Fruit fly (Drosophila melanogaster) whole organism, prepupa: ENCODE results near the gene Cpr97Ea.

Experiments
- Blimp-1 ChIP-seq: fragments of 200-800 bp; sonication (Bioruptor generic); optimal IDR thresholded peaks from 3 replicates; lab custom pipeline; 2017; ENCODE audit warnings: missing biosample characterization, missing genetic modification characterization, mild to moderate bottlenecking, moderate library complexity, missing genetic modification reagents
- CG10631 ChIP-seq: fragments of 200-800 bp; sonication (Bioruptor generic); optimal IDR thresholded peaks from 2 replicates; lab custom pipeline; 2016; ENCODE audit warnings: missing biosample characterization, missing genetic modification characterization
- CG11294 ChIP-seq: fragments of 200-800 bp; sonication (Bioruptor generic); IDR thresholded peaks from 2 replicates; pipeline ENCODE4 v1.3.6; 2022; ENCODE audit warnings: missing biosample characterization, missing genetic modification characterization
- CG11762 ChIP-seq: fragments of 200-800 bp; sonication (Bioruptor generic); optimal IDR thresholded peaks from 3 replicates; lab custom pipeline; 2016; ENCODE audit warnings: missing biosample characterization, missing genetic modification characterization; ENCODE audit not compliant: insufficient read depth
- CG11902 ChIP-seq: fragments of 200-800 bp; sonication (Bioruptor generic); optimal IDR thresholded peaks from 3 replicates; lab custom pipeline; 2016; ENCODE audit warnings: missing biosample characterization, missing genetic modification characterization
- CG15336 ChIP-seq: fragments of 200-800 bp; sonication (Bioruptor generic); IDR thresholded peaks from 2 replicates; pipeline ENCODE4 v1.3.6; 2022; ENCODE audit warnings: missing biosample characterization, missing genetic modification characterization
- CG16779 ChIP-seq: fragments of 200-800 bp; sonication (Bioruptor generic); optimal IDR thresholded peaks from 3 replicates; lab custom pipeline; 2017; ENCODE audit warnings: missing biosample characterization, mild to moderate bottlenecking, missing genetic modification characterization
- CG3032 ChIP-seq: fragments of 200-800 bp; optimal IDR thresholded peaks from 2 replicates; lab custom pipeline; 2019; ENCODE audit warnings: missing biosample characterization, mild to moderate bottlenecking, missing genetic modification characterization, moderate library complexity
- CG34406 ChIP-seq: fragments of 200-800 bp; sonication (Bioruptor generic); optimal IDR thresholded peaks from 3 replicates; lab custom pipeline; 2016; ENCODE audit warnings: missing biosample characterization, missing genetic modification characterization
- CG3919 ChIP-seq: fragments of 200-800 bp; sonication (Bioruptor generic); optimal IDR thresholded peaks from 3 replicates; lab custom pipeline; 2016; ENCODE audit warnings: missing biosample characterization, missing genetic modification characterization
- CG4318 ChIP-seq: fragments of 200-800 bp; sonication (Bioruptor generic); optimal IDR thresholded peaks from 3 replicates; lab custom pipeline; 2017; ENCODE audit warnings: missing biosample characterization, mild to moderate bottlenecking, missing genetic modification characterization
- CG6163 ChIP-seq: fragments of 200-800 bp; sonication (Bioruptor generic); IDR thresholded peaks from 3 replicates; pipeline ENCODE4 v1.3.6; 2022; ENCODE audit warnings: missing biosample characterization, missing genetic modification characterization
- CG6276 ChIP-seq: fragments of 200-800 bp; sonication (Bioruptor generic); optimal IDR thresholded peaks from 2 replicates; lab custom pipeline; 2017; ENCODE audit warnings: missing biosample characterization, mild to moderate bottlenecking, missing genetic modification characterization
- CG6808 ChIP-seq: fragments of 200-800 bp; sonication (Bioruptor generic); optimal IDR thresholded peaks from 3 replicates; lab custom pipeline; 2017; ENCODE audit warnings: missing biosample characterization, missing genetic modification characterization, mild to moderate bottlenecking, moderate library complexity, missing genetic modification reagents
- CG6854 ChIP-seq: fragments of 200-800 bp; sonication (Bioruptor generic); optimal IDR thresholded peaks from 2 replicates; lab custom pipeline; 2017; ENCODE audit warnings: missing biosample characterization, mild to moderate bottlenecking, missing genetic modification characterization
- CG7368 ChIP-seq: fragments of 200-800 bp; sonication (Bioruptor generic); optimal IDR thresholded peaks from 3 replicates; lab custom pipeline; 2016; ENCODE audit warnings: missing biosample characterization, missing genetic modification characterization
- CG8119 ChIP-seq: fragments of 200-800 bp; sonication (Bioruptor generic); IDR thresholded peaks from 3 replicates; pipeline ENCODE4 v1.3.6; 2022; ENCODE audit warnings: missing biosample characterization, missing genetic modification characterization
- CG8319 ChIP-seq: fragments of 200-800 bp; sonication (Bioruptor generic); optimal IDR thresholded peaks from 3 replicates; lab custom pipeline; 2016; ENCODE audit warnings: missing biosample characterization, missing genetic modification characterization
- CG8632 ChIP-seq: fragments of 200-800 bp; sonication (Bioruptor generic); optimal IDR thresholded peaks from 3 replicates; lab custom pipeline; 2016; ENCODE audit warnings: missing biosample characterization, missing genetic modification characterization
- Eip75B ChIP-seq: fragments of 200-800 bp; sonication (Bioruptor generic); optimal IDR thresholded peaks from 3 replicates; lab custom pipeline; 2016; ENCODE audit warnings: missing biosample characterization, missing genetic modification characterization
- Eip78C ChIP-seq: fragments of 200-800 bp; sonication (Bioruptor generic); peaks from one replicate; lab custom pipeline; 2016; ENCODE audit warnings: missing biosample characterization, missing genetic modification characterization
- Eip93F ChIP-seq: fragments of 200-800 bp; sonication (Bioruptor generic); optimal IDR thresholded peaks from 2 replicates; lab custom pipeline; 2016; ENCODE audit warnings: missing biosample characterization, mild to moderate bottlenecking, missing genetic modification characterization
- Ets21C ChIP-seq: fragments of 200-800 bp; sonication (Bioruptor generic); optimal IDR thresholded peaks from 3 replicates; lab custom pipeline; 2016; ENCODE audit warnings: missing biosample characterization, missing genetic modification characterization
- Ets96B ChIP-seq: fragments of 200-800 bp; optimal IDR thresholded peaks from 2 replicates; lab custom pipeline; 2019; ENCODE audit warnings: missing biosample characterization, mild to moderate bottlenecking, missing genetic modification characterization, moderate library complexity
- Gug ChIP-seq: fragments of 200-800 bp; sonication (Bioruptor generic); IDR thresholded peaks from 2 replicates; pipeline ENCODE4 v1.3.6; 2022; ENCODE audit warnings: missing biosample characterization, missing genetic modification characterization
- Hr38 ChIP-seq: sonication (Bioruptor generic); optimal IDR thresholded peaks from 2 replicates; lab custom pipeline; 2016; ENCODE audit warnings: missing biosample characterization, missing genetic modification characterization
- Hr39 ChIP-seq: fragments of 200-800 bp; sonication (Bioruptor generic); optimal IDR thresholded peaks from 2 replicates; lab custom pipeline; 2016; ENCODE audit warnings: missing biosample characterization, missing genetic modification characterization
- Lpt ChIP-seq: fragments of 200-800 bp; sonication (Bioruptor generic); optimal IDR thresholded peaks from 3 replicates; lab custom pipeline; 2016; ENCODE audit warnings: missing biosample characterization, missing genetic modification characterization
- OdsH ChIP-seq: fragments of 200-800 bp; sonication (Bioruptor generic); optimal IDR thresholded peaks from 3 replicates; lab custom pipeline; 2016; ENCODE audit warnings: missing biosample characterization, missing genetic modification characterization
- Smox ChIP-seq: fragments of 200-800 bp; sonication (Bioruptor generic); optimal IDR thresholded peaks from 3 replicates; lab custom pipeline; 2016; ENCODE audit warnings: missing biosample characterization, missing genetic modification characterization
- Sox102F ChIP-seq: fragments of 200-800 bp; sonication (Bioruptor generic); optimal IDR thresholded peaks from 2 replicates; lab custom pipeline; 2016; ENCODE audit warnings: missing biosample characterization, mild to moderate bottlenecking, missing genetic modification characterization
- Sox14 ChIP-seq: fragments of 200-800 bp; sonication (Bioruptor generic); optimal IDR thresholded peaks from 3 replicates; lab custom pipeline; 2016; ENCODE audit warnings: missing biosample characterization, missing genetic modification characterization
- Sox15 ChIP-seq: fragments of 200-800 bp; sonication (Bioruptor generic); optimal IDR thresholded peaks from 3 replicates; lab custom pipeline; 2016; ENCODE audit warnings: missing biosample characterization, missing genetic modification characterization
- acj6 ChIP-seq: fragments of 200-800 bp; sonication (Bioruptor generic); optimal IDR thresholded peaks from 3 replicates; lab custom pipeline; 2016; ENCODE audit warnings: missing biosample characterization, missing genetic modification characterization
- cyc ChIP-seq: fragments of 200-800 bp; sonication (Bioruptor generic); optimal IDR thresholded peaks from 3 replicates; lab custom pipeline; 2016; ENCODE audit warnings: missing biosample characterization, missing genetic modification characterization
- dac ChIP-seq: fragments of 200-800 bp; sonication (Bioruptor generic); optimal IDR thresholded peaks from 2 replicates; lab custom pipeline; 2017; ENCODE audit warnings: missing biosample characterization, mild to moderate bottlenecking, missing genetic modification characterization
- dsx ChIP-seq: fragments of 200-800 bp; optimal IDR thresholded peaks from 3 replicates; lab custom pipeline; 2019; ENCODE audit warnings: missing biosample characterization, mild to moderate bottlenecking, missing genetic modification characterization, moderate library complexity; ENCODE audit not compliant: poor library complexity, severe bottlenecking
- esn ChIP-seq: fragments of 200-800 bp; sonication (Bioruptor generic); optimal IDR thresholded peaks from 2 replicates; lab custom pipeline; 2016; ENCODE audit warnings: missing biosample characterization, mild to moderate bottlenecking, missing genetic modification characterization, moderate library complexity
- fd59A ChIP-seq: fragments of 200-800 bp; sonication (Bioruptor generic); optimal IDR thresholded peaks from 2 replicates; lab custom pipeline; 2017; ENCODE audit warnings: missing biosample characterization, mild to moderate bottlenecking, missing genetic modification characterization, missing genetic modification reagents
- fd85E ChIP-seq: fragments of 200-800 bp; sonication (Bioruptor generic); optimal IDR thresholded peaks from 3 replicates; lab custom pipeline; 2016; ENCODE audit warnings: missing biosample characterization, missing genetic modification characterization
- lz ChIP-seq: fragments of 200-800 bp; sonication (Bioruptor generic); optimal IDR thresholded peaks from 3 replicates; lab custom pipeline; 2016; ENCODE audit warnings: missing biosample characterization, missing genetic modification characterization
- net ChIP-seq: fragments of 200-800 bp; sonication (Bioruptor generic); optimal IDR thresholded peaks from 3 replicates; lab custom pipeline; 2016; ENCODE audit warnings: missing biosample characterization, missing genetic modification characterization
- salr ChIP-seq, 2 experiments: fragments of 200-800 bp; sonication (Bioruptor generic); optimal IDR thresholded peaks; 3 replicates each; lab custom pipeline; 2016 to 2018; ENCODE audit warnings: missing biosample characterization in 2 of 2, missing genetic modification characterization in 2 of 2, mild to moderate bottlenecking in 1 of 2
- spab ChIP-seq: fragments of 200-800 bp; sonication (Bioruptor generic); optimal IDR thresholded peaks from 2 replicates; lab custom pipeline; 2017; ENCODE audit warnings: missing biosample characterization, mild to moderate bottlenecking, missing genetic modification characterization, missing genetic modification reagents
- ss ChIP-seq, 2 experiments: fragments of 200-800 bp; sonication (Bioruptor generic); optimal IDR thresholded peaks; 2 replicates in 1 of 2; 3 replicates in 1 of 2; lab custom pipeline; 2017 to 2018; ENCODE audit warnings: mild to moderate bottlenecking in 2 of 2, missing biosample characterization in 2 of 2, missing genetic modification characterization in 2 of 2, moderate library complexity in 1 of 2
- svp ChIP-seq: fragments of 200-800 bp; sonication (Bioruptor generic); peaks from one replicate; lab custom pipeline; 2016; ENCODE audit warnings: missing biosample characterization, missing genetic modification characterization
- vri ChIP-seq: fragments of 200-800 bp; sonication (Bioruptor generic); optimal IDR thresholded peaks from 3 replicates; lab custom pipeline; 2016; ENCODE audit warnings: missing biosample characterization, mild to moderate bottlenecking, missing genetic modification characterization

Gene Cpr97Ea

DNA sequence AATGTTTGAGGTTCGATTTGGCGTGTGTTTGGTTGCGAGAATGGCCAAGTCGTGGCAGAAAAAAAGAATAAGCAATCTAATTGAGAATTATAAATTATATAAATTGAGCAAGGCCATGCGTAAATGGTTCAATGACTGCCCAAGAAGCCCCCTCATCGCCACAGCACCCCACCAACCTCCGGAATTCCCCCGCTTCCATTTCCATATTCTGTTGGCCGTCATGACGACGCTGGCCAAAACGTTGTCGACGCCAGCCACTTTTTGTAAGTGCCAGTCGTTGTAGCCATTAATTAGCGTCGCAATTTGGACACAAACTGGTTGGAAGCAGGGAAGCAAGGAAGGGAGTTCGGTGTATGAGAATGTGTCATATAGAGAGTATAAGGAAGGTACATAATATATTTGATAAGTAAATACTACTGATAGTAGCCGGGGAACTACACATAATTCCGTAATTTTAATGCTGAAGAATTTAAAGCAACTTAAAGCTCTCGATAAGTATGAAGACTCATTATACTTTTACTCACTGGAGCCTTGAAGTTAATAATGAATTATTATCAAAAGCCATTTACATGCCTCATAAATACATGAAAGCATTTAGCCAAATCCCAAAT is 43.1 kb upstream of the Cpr97Ea start:
- TF ChIP-seq CG6276 (GFP tag; lab: Kevin White, UChicago) (no peak), vri (GFP tag; lab: Kevin White, UChicago) (peak; percentile 0), Eip78C (GFP tag; lab: Kevin White, UChicago) (peak; percentile 53), lz (GFP tag; lab: Kevin White, UChicago) (no peak)

- TF ChIP-seq Hr38 (GFP tag; lab: Kevin White, UChicago) (no peak), OdsH (peak; percentile 80), cyc (GFP tag; lab: Kevin White, UChicago) (peak; percentile 73), CG34406 (GFP tag; lab: Kevin White, UChicago) (peak; percentile 69), fd85E (peak; percentile 51), CG4318 (GFP tag; lab: Kevin White, UChicago) (peak; percentile 49), ss (GFP tag; optimal IDR thresholded peaks at IDR 0.05; lab: Kevin White, UChicago) (peak; percentile 5 to 68), CG3919 (GFP tag; lab: Kevin White, UChicago) (peak; percentile 81), CG6276 (GFP tag; lab: Kevin White, UChicago) (peak; percentile 69), Blimp-1 (GFP tag; lab: Kevin White, UChicago) (peak; percentile 22), esn (GFP tag; lab: Kevin White, UChicago) (peak; percentile 83), Eip93F (GFP tag; lab: Kevin White, UChicago) (peak; percentile 9), Smox (peak; percentile 73), CG6854 (GFP tag; lab: Kevin White, UChicago) (no peak), CG16779 (tag; lab: Kevin White, UChicago) (peak; percentile 13), CG7368 (GFP tag; lab: Kevin White, UChicago) (peak; percentile 71), dsx (GFP tag; lab: Kevin White, UChicago) (peak; percentile 67), Sox14 (GFP tag; lab: Kevin White, UChicago) (peak; percentile 67), Ets21C (peak; percentile 66), CG3032 (tag; lab: Kevin White, UChicago) (peak; percentile 52), salr (GFP tag; optimal IDR thresholded peaks at IDR 0.05; lab: Kevin White, UChicago) (peak; percentile 38 to 45), CG11902 (GFP tag; lab: Kevin White, UChicago) (peak; percentile 69), Eip78C (GFP tag; lab: Kevin White, UChicago) (peak; percentile 94), CG15336 (GFP tag; lab: Robert Waterston, UW) (peak; percentile 81), dac (no peak), CG11294 (GFP tag; lab: Robert Waterston, UW) (peak; percentile 78), Gug (GFP tag; lab: Robert Waterston, UW) (peak; percentile 67), CG11762 (GFP tag; lab: Kevin White, UChicago) (peak; percentile 53), CG6163 (GFP tag; lab: Robert Waterston, UW) (peak; percentile 78), fd59A (GFP tag; lab: Kevin White, UChicago) (peak; percentile 33), Lpt (GFP tag; lab: Kevin White, UChicago) (peak; percentile 40), Eip75B (GFP tag; lab: Kevin White, UChicago) (peak; percentile 69), CG8632 (GFP tag; lab: Kevin White, UChicago) (peak; percentile 65), spab (GFP tag; lab: Kevin White, UChicago) (peak; percentile 24), svp (GFP tag; lab: Kevin White, UChicago) (peak; percentile 91), Sox15 (peak; percentile 59), CG10631 (GFP tag; lab: Kevin White, UChicago) (no peak), CG8319 (peak; percentile 73), Hr39 (peak; percentile 82), acj6 (GFP tag; lab: Kevin White, UChicago) (peak; percentile 76), CG8119 (GFP tag; lab: Robert Waterston, UW) (peak; percentile 71), Ets96B (peak; percentile 66), net (GFP tag; lab: Kevin White, UChicago) (peak; percentile 77), Sox102F (GFP tag; lab: Kevin White, UChicago) (peak; percentile 56), CG6808 (GFP tag; lab: Kevin White, UChicago) (peak; percentile 14)
Measured at dm6 chr3R:27129580-27130385, 42.2 kb upstream of the Cpr97Ea start.
